Worm (Caenorhabditis elegans) whole organism, mixed stage, embryonic: ENCODE data around the gene Y22D7AL.1.

Experiments used
- M03D4.4 ChIP-seq: sonication (generic microtip); optimal IDR thresholded peaks from 2 replicates; lab custom pipeline; 2017; ENCODE audit warnings: mild to moderate bottlenecking, missing genetic modification characterization, missing compliant biosample characterization
- ceh-43 ChIP-seq: fragments of 200-800 bp; sonication (Bioruptor generic); optimal IDR thresholded peaks from 2 replicates; lab custom pipeline; 2018; ENCODE audit warnings: mild to moderate bottlenecking, missing genetic modification characterization, moderate library complexity, missing compliant biosample characterization
- elt-3 ChIP-seq: fragments of 150-350 bp; optimal IDR thresholded peaks from 2 replicates; lab custom pipeline; 2014; ENCODE audit warnings: missing biosample characterization, missing genetic modification characterization
- lin-13 ChIP-seq: fragments of 150-350 bp; optimal IDR thresholded peaks from 2 replicates; lab custom pipeline; 2014; ENCODE audit warnings: missing biosample characterization, missing genetic modification characterization
- mab-5 ChIP-seq: fragments of 150-350 bp; optimal IDR thresholded peaks from 2 replicates; lab custom pipeline; 2014; ENCODE audit warnings: missing biosample characterization, missing genetic modification characterization
- mls-2 ChIP-seq: sonication (generic microtip); optimal IDR thresholded peaks from 2 replicates; lab custom pipeline; 2016; ENCODE audit warnings: mild to moderate bottlenecking, missing genetic modification characterization, moderate library complexity, missing compliant biosample characterization
- nhr-12 ChIP-seq: fragments of 150-350 bp; optimal IDR thresholded peaks from 2 replicates; lab custom pipeline; 2014; ENCODE audit warnings: missing biosample characterization, missing genetic modification characterization
- nhr-237 ChIP-seq: fragments of 150-350 bp; optimal IDR thresholded peaks from 2 replicates; lab custom pipeline; 2014; ENCODE audit warnings: missing biosample characterization, missing genetic modification characterization
- nhr-28 ChIP-seq: fragments of 150-350 bp; optimal IDR thresholded peaks from 2 replicates; lab custom pipeline; 2014; ENCODE audit warnings: missing biosample characterization, missing genetic modification characterization
- pha-4 ChIP-seq: fragments of 150-350 bp; optimal IDR thresholded peaks from 2 replicates; lab custom pipeline; 2018; ENCODE audit warnings: missing biosample characterization, missing genetic modification reagents, missing genetic modification characterization
- unc-39 ChIP-seq: fragments of 150-350 bp; optimal IDR thresholded peaks from 2 replicates; lab custom pipeline; 2014; ENCODE audit warnings: missing biosample characterization, missing genetic modification characterization
- unc-62 ChIP-seq: fragments of 150-350 bp; optimal IDR thresholded peaks from 2 replicates; lab custom pipeline; 2014; ENCODE audit warnings: missing biosample characterization, missing genetic modification reagents, missing genetic modification characterization

DNA sequence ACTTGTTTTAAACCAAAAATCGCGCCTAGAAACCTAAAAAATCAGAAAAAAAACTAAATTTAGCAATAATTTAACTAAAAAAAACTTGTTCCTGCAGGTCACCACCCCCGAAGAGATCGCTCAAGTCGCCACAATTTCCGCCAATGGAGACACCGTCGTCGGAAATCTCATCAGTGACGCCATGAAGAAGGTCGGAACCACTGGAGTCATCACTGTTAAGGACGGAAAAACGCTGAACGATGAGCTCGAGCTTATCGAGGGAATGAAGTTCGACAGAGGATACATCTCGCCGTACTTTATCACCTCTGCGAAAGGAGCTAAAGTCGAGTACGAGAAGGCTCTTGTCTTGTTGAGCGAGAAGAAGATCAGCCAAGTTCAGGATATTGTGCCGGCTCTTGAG, 31.0 kb upstream of the Y22D7AL.1 start:
- TF ChIP-seq lin-13 (tag; lab: Kevin White, UChicago) (no peak), elt-3 (tag; lab: Kevin White, UChicago) (no peak), ceh-43 (GFP tag; lab: Kevin White, UChicago) (no peak), unc-39 (tag; lab: Kevin White, UChicago) (no peak), unc-62 (GFP tag; lab: Kevin White, UChicago) (no peak), mab-5 (tag; lab: Kevin White, UChicago) (no peak), nhr-28 (tag; lab: Kevin White, UChicago) (no peak), nhr-12 (tag; lab: Kevin White, UChicago) (no peak), nhr-237 (no peak), mls-2 (tag; lab: Kevin White, UChicago) (no peak), M03D4.4 (tag; lab: Kevin White, UChicago) (no peak), pha-4 (tag; lab: Kevin White, UChicago) (no peak)
